Fruit fly (Drosophila melanogaster): ENCODE measurements around the gene CG4022.

Gene CG4022

dm6 chr3L:9377198-9378035, 33.2 kb downstream of the CG4022 start, which contains the start of gene Hsp26 (continued):
- TF ChIP-seq gfzf (GFP tag; optimal IDR thresholded peaks at IDR 0.05) = no peak
- TF ChIP-seq dmrt99B (tag; optimal IDR thresholded peaks at IDR 0.05) = peak; percentile 85
- TF ChIP-seq exex (tag; optimal IDR thresholded peaks at IDR 0.05) = no peak
- TF ChIP-seq Camta (GFP tag; optimal IDR thresholded peaks at IDR 0.05) = peak; percentile 87
- TF ChIP-seq danr (GFP tag; IDR thresholded peaks at IDR 0.05) = peak; percentile 21; the same call in 1 of the 2 replicates
- TF ChIP-seq ham (GFP tag; IDR thresholded peaks at IDR 0.05) = no peak
- TF ChIP-seq Hr78 (GFP tag; optimal IDR thresholded peaks at IDR 0.05) = peak in 1 of 2 experiments; percentile 64
- peak; percentile 87 for TF ChIP-seq Hsf (GFP tag; optimal IDR thresholded peaks at IDR 0.05)
- peak; percentile 40; the same call in 1 of the 2 replicates for TF ChIP-seq Nf-YA (GFP tag; IDR thresholded peaks at IDR 0.05)
- peak; percentile 85 for TF ChIP-seq nmo (GFP tag; optimal IDR thresholded peaks at IDR 0.05)
- TF ChIP-seq p53 (GFP tag; optimal IDR thresholded peaks at IDR 0.05) = peak; percentile 63
- peak; percentile 27 for TF ChIP-seq fd102C (GFP tag; optimal IDR thresholded peaks at IDR 0.05)
- peak; percentile 86 for TF ChIP-seq Fer1 (GFP tag; optimal IDR thresholded peaks at IDR 0.05)
- peak; percentile 88 for TF ChIP-seq CG31441 (GFP tag; IDR thresholded peaks at IDR 0.05)
- no peak for TF ChIP-seq CG7963 (GFP tag; IDR thresholded peaks at IDR 0.05; ENCODE audit: partially characterized antibody)
- TF ChIP-seq CG12769 (tag; optimal IDR thresholded peaks at IDR 0.05) = peak; percentile 62
- TF ChIP-seq Doc2 (GFP tag; IDR thresholded peaks at IDR 0.05) = no peak
- no peak for TF ChIP-seq ash1 (GFP tag; optimal IDR thresholded peaks at IDR 0.05)
- TF ChIP-seq zfh1 (GFP tag; IDR thresholded peaks at IDR 0.05) = peak; percentile 81
- no peak for TF ChIP-seq CG10431 (GFP tag; optimal IDR thresholded peaks at IDR 0.05)
- no peak for TF ChIP-seq pan (optimal IDR thresholded peaks at IDR 0.05)
- peak in 1 of 2 experiments; percentile 89 for TF ChIP-seq pan (GFP tag; optimal IDR thresholded peaks at IDR 0.05 in 1 of 2, IDR thresholded peaks at IDR 0.05 in 1 of 2)
- TF ChIP-seq HmgZ (tag; optimal IDR thresholded peaks at IDR 0.05) = peak; percentile 72
- TF ChIP-seq CG7357 (GFP tag; IDR thresholded peaks at IDR 0.05) = peak; percentile 61
- TF ChIP-seq emc (GFP tag; optimal IDR thresholded peaks at IDR 0.05) = peak; percentile 55
- TF ChIP-seq CG3065 (GFP tag; optimal IDR thresholded peaks at IDR 0.05) = peak; percentile 57
- peak; percentile 46 for TF ChIP-seq CG6683 (GFP tag; optimal IDR thresholded peaks at IDR 0.05)
- TF ChIP-seq Oaz (GFP tag; IDR thresholded peaks at IDR 0.05) = peak; percentile 53; the same call in 1 of the 2 replicates
- TF ChIP-seq klu (GFP tag; IDR thresholded peaks at IDR 0.05) = no peak; the same call in 1 of the 2 replicates
- no peak for TF ChIP-seq fd64A (GFP tag; optimal IDR thresholded peaks at IDR 0.05)
- no peak for TF ChIP-seq tna (GFP tag; IDR thresholded peaks at IDR 0.05; ENCODE audit: partially characterized antibody)
- no peak for TF ChIP-seq z (GFP tag; IDR thresholded peaks at IDR 0.05)
- TF ChIP-seq vfl (GFP tag; optimal IDR thresholded peaks at IDR 0.05) = peak; percentile 70
- TF ChIP-seq salm (tag; optimal IDR thresholded peaks at IDR 0.05) = peak; percentile 85
- TF ChIP-seq jing (GFP tag; optimal IDR thresholded peaks at IDR 0.05) = peak; percentile 57
- TF ChIP-seq Hand (GFP tag; optimal IDR thresholded peaks at IDR 0.05) = peak; percentile 87
- TF ChIP-seq Atf6 (GFP tag; IDR thresholded peaks at IDR 0.05) = peak; percentile 92
- TF ChIP-seq fru (optimal IDR thresholded peaks at IDR 0.05) = no peak
- TF ChIP-seq CG11398 (GFP tag; optimal IDR thresholded peaks at IDR 0.05) = peak; percentile 78
- peak; percentile 73 for TF ChIP-seq NC2α (GFP tag; optimal IDR thresholded peaks at IDR 0.05)
- peak; percentile 81 for TF ChIP-seq CoRest (tag; optimal IDR thresholded peaks at IDR 0.05)
- peak; percentile 86 for TF ChIP-seq oc (tag; optimal IDR thresholded peaks at IDR 0.05)
- peak; percentile 68 for TF ChIP-seq BtbVII (GFP tag; optimal IDR thresholded peaks at IDR 0.05)
- peak; percentile 83 for TF ChIP-seq disco-r (GFP tag; optimal IDR thresholded peaks at IDR 0.05)
- peak; percentile 39; the same call in 1 of the 2 replicates for TF ChIP-seq Taf1 (GFP tag; IDR thresholded peaks at IDR 0.05)
- TF ChIP-seq zen (tag; optimal IDR thresholded peaks at IDR 0.05) = peak; percentile 24
- TF ChIP-seq CG6791 (GFP tag; IDR thresholded peaks at IDR 0.05; ENCODE audit: partially characterized antibody) = no peak
- peak; percentile 52; the same call in 1 of the 2 replicates for TF ChIP-seq wor (GFP tag; IDR thresholded peaks at IDR 0.05)
- peak; percentile 55; the same call in 2 of the 3 replicates for TF ChIP-seq croc (GFP tag; conservative IDR thresholded peaks at IDR 0.05)

All from whole organism, embryonic.